Fruit fly (Drosophila melanogaster) whole organism, prepupa: ENCODE data around the gene CG14106.

Source experiments
- CG10631 ChIP-seq: fragments of 200-800 bp; sonication (Bioruptor generic); optimal IDR thresholded peaks from 2 replicates; lab custom pipeline; 2016; ENCODE audit warnings: missing biosample characterization, missing genetic modification characterization
- CG15336 ChIP-seq: fragments of 200-800 bp; sonication (Bioruptor generic); IDR thresholded peaks from 2 replicates; pipeline ENCODE4 v1.3.6; 2022; ENCODE audit warnings: missing biosample characterization, missing genetic modification characterization
- CG3032 ChIP-seq: fragments of 200-800 bp; optimal IDR thresholded peaks from 2 replicates; lab custom pipeline; 2019; ENCODE audit warnings: missing biosample characterization, mild to moderate bottlenecking, missing genetic modification characterization, moderate library complexity
- CG6276 ChIP-seq: fragments of 200-800 bp; sonication (Bioruptor generic); optimal IDR thresholded peaks from 2 replicates; lab custom pipeline; 2017; ENCODE audit warnings: missing biosample characterization, mild to moderate bottlenecking, missing genetic modification characterization
- CG8632 ChIP-seq: fragments of 200-800 bp; sonication (Bioruptor generic); optimal IDR thresholded peaks from 3 replicates; lab custom pipeline; 2016; ENCODE audit warnings: missing biosample characterization, missing genetic modification characterization
- Hr38 ChIP-seq: sonication (Bioruptor generic); optimal IDR thresholded peaks from 2 replicates; lab custom pipeline; 2016; ENCODE audit warnings: missing biosample characterization, missing genetic modification characterization
- Smox ChIP-seq: fragments of 200-800 bp; sonication (Bioruptor generic); optimal IDR thresholded peaks from 3 replicates; lab custom pipeline; 2016; ENCODE audit warnings: missing biosample characterization, missing genetic modification characterization
- fd85E ChIP-seq: fragments of 200-800 bp; sonication (Bioruptor generic); optimal IDR thresholded peaks from 3 replicates; lab custom pipeline; 2016; ENCODE audit warnings: missing biosample characterization, missing genetic modification characterization
- pdm3 ChIP-seq: fragments of 200-800 bp; sonication (Bioruptor generic); optimal IDR thresholded peaks from 3 replicates; lab custom pipeline; 2016; ENCODE audit warnings: missing biosample characterization, missing genetic modification characterization

dm6 chr3L:13422286-13422787, 3.1 kb downstream of the CG14106 start, which contains the start of gene CG32121:
- no peak for TF ChIP-seq CG15336 (GFP tag; lab: Robert Waterston, UW)
- no peak for TF ChIP-seq Hr38 (GFP tag; lab: Kevin White, UChicago)
- no peak for TF ChIP-seq Smox (GFP tag; lab: Kevin White, UChicago)
- TF ChIP-seq CG3032 (tag; lab: Kevin White, UChicago) = no peak
- no peak for TF ChIP-seq CG10631 (GFP tag; lab: Kevin White, UChicago)
- no peak for TF ChIP-seq CG8632 (GFP tag; lab: Kevin White, UChicago)
- no peak for TF ChIP-seq fd85E
- no peak for TF ChIP-seq pdm3
- TF ChIP-seq CG6276 = no peak
